Fruit fly (Drosophila melanogaster): ENCODE data around the gene CG15646.
A peak's percentile ranks its signal among the peaks of the same experiment; 100 is the strongest.

CG15646 gene

DNA sequence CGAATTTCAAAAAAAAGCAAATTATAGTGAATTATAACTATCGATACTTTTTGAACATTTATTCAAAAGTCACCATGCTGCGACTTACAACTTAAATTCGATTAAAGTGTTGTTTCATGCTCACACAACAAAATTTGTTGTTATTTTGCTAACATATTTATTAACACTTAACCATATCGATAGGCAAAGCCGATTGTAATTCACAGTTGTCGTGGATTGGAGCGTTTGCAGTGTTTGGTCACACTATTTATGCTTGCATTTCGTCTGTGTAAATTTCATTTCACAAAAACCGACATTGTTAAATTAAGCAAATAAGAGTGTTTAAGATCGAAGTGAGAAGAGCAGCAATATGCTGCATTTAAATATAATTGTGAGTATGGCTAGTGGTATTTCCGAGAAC is 41.6 kb upstream of the CG15646 start, which contains the start of gene HUWE1 (continued):
- TF ChIP-seq HLH4C (GFP tag; IDR thresholded peaks at IDR 0.05; ENCODE audit: partially characterized antibody) (peak; percentile 71), Abd-B (GFP tag; optimal IDR thresholded peaks at IDR 0.05) (peak; percentile 34), CG17612 (GFP tag; IDR thresholded peaks at IDR 0.05) (no peak), CG18764 (GFP tag; optimal IDR thresholded peaks at IDR 0.05) (no peak), Vsx1 (GFP tag; optimal IDR thresholded peaks at IDR 0.05) (no peak), emc (GFP tag; optimal IDR thresholded peaks at IDR 0.05) (no peak), CG9727 (GFP tag; optimal IDR thresholded peaks at IDR 0.05) (no peak), CG8089 (GFP tag; optimal IDR thresholded peaks at IDR 0.05) (no peak), tio (GFP tag; optimal IDR thresholded peaks at IDR 0.05) (no peak), fd64A (GFP tag; optimal IDR thresholded peaks at IDR 0.05) (no peak), zf30C (GFP tag; optimal IDR thresholded peaks at IDR 0.05) (no peak), CG3995 (GFP tag; optimal IDR thresholded peaks at IDR 0.05) (peak; percentile 98), Max (GFP tag; optimal IDR thresholded peaks at IDR 0.05) (peak; percentile 29), CG12104 (GFP tag; optimal IDR thresholded peaks at IDR 0.05) (no peak), Bgb (GFP tag; IDR thresholded peaks at IDR 0.05; ENCODE audit: partially characterized antibody) (peak; percentile 79), gcm2 (GFP tag; optimal IDR thresholded peaks at IDR 0.05) (no peak), NfI (GFP tag; optimal IDR thresholded peaks at IDR 0.05) (peak; percentile 11), CG10274 (GFP tag; optimal IDR thresholded peaks at IDR 0.05) (no peak), Meics (GFP tag; optimal IDR thresholded peaks at IDR 0.05) (no peak), CG10431 (GFP tag; optimal IDR thresholded peaks at IDR 0.05) (no peak), eve (GFP tag; optimal IDR thresholded peaks at IDR 0.05) (no peak), kni (GFP tag; optimal IDR thresholded peaks at IDR 0.05) (no peak), Elba2 (GFP tag; optimal IDR thresholded peaks at IDR 0.05) (no peak), CG17359 (tag; optimal IDR thresholded peaks at IDR 0.05) (no peak), Fer1 (GFP tag; optimal IDR thresholded peaks at IDR 0.05) (no peak), dan (GFP tag; IDR thresholded peaks at IDR 0.05) (no peak), Sry-β (GFP tag; optimal IDR thresholded peaks at IDR 0.05) (no peak), btn (GFP tag; optimal IDR thresholded peaks at IDR 0.05) (no peak), CG13775 (GFP tag; optimal IDR thresholded peaks at IDR 0.05) (no peak), CG10565 (GFP tag; optimal IDR thresholded peaks at IDR 0.05) (no peak), CG6791 (GFP tag; IDR thresholded peaks at IDR 0.05; ENCODE audit: partially characterized antibody) (peak; percentile 76), CG11093 (GFP tag; IDR thresholded peaks at IDR 0.05) (no peak), CG7357 (GFP tag; IDR thresholded peaks at IDR 0.05) (no peak), CG31365 (tag; optimal IDR thresholded peaks at IDR 0.05) (no peak), CG14965 (GFP tag; optimal IDR thresholded peaks at IDR 0.05; ENCODE audit: borderline replicate concordance) (no peak), CG9876 (GFP tag; optimal IDR thresholded peaks at IDR 0.05) (no peak), Dref (GFP tag; IDR thresholded peaks at IDR 0.05) (peak; percentile 82), phol (tag; optimal IDR thresholded peaks at IDR 0.05) (peak; percentile 58), HHEX (GFP tag; optimal IDR thresholded peaks at IDR 0.05) (no peak), ftz-f1 (GFP tag; optimal IDR thresholded peaks at IDR 0.05) (no peak), CG16779 (GFP tag; IDR thresholded peaks at IDR 0.05) (no peak), CG11560 (tag; IDR thresholded peaks at IDR 0.05) (peak; percentile 49; the same call in 1 of the 3 replicates), en (GFP tag; optimal IDR thresholded peaks at IDR 0.05) (no peak), CG1603 (tag; optimal IDR thresholded peaks at IDR 0.05) (no peak), Hand (GFP tag; optimal IDR thresholded peaks at IDR 0.05) (no peak), Lim3 (GFP tag; IDR thresholded peaks at IDR 0.05) (no peak), mld (GFP tag; IDR thresholded peaks at IDR 0.05; ENCODE audit: partially characterized antibody) (peak; percentile 66; the same call in 2 of the 3 replicates), CG6175 (GFP tag; IDR thresholded peaks at IDR 0.05) (no peak), CG4282 (GFP tag; optimal IDR thresholded peaks at IDR 0.05) (no peak), usp (GFP tag; optimal IDR thresholded peaks at IDR 0.05) (no peak), CG8290 (GFP tag; optimal IDR thresholded peaks at IDR 0.05) (no peak), CG8290 (tag; optimal IDR thresholded peaks at IDR 0.05) (no peak)

Measured in whole organism, embryonic.